Worm (Caenorhabditis elegans): ENCODE results near the gene let-70.

Gene let-70

ce11 chrIV:11051963-11052362, 30.1 kb downstream of the let-70 start:
- TF ChIP-seq B0310.2 (tag; optimal IDR thresholded peaks at IDR 0.05), result no peak
- TF ChIP-seq F13C5.2 (tag; optimal IDR thresholded peaks at IDR 0.05), result no peak
- TF ChIP-seq hnd-1 (tag; optimal IDR thresholded peaks at IDR 0.05), result no peak
- TF ChIP-seq hmbx-1 (tag; optimal IDR thresholded peaks at IDR 0.05), result no peak

- TF ChIP-seq F13C5.2 (tag; optimal IDR thresholded peaks at IDR 0.05) (no peak), flt-1 (GFP tag; IDR thresholded peaks at IDR 0.05) (no peak), sea-1 (GFP tag; conservative IDR thresholded peaks at IDR 0.05) (no peak), hnd-1 (tag; optimal IDR thresholded peaks at IDR 0.05) (no peak), ets-7 (tag; optimal IDR thresholded peaks at IDR 0.05) (no peak), ceh-36 (tag; optimal IDR thresholded peaks at IDR 0.05) (no peak), tra-4 (tag; optimal IDR thresholded peaks at IDR 0.05) (no peak), ama-1 (optimal IDR thresholded peaks at IDR 0.05) (no peak), ceh-13 (GFP tag; optimal IDR thresholded peaks at IDR 0.05) (no peak), pes-1 (GFP tag; IDR thresholded peaks at IDR 0.05) (no peak), scrt-1 (GFP tag; IDR thresholded peaks at IDR 0.05) (no peak)
These were observed 32.2 kb downstream of the let-70 start, which contains the start of gene F36H1.3 for ce11 chrIV:11049806-11050205. TSS of gene F36H1.3 (plus strand) at chrIV:11050128.

ce11 chrIV:11048871-11049270, 33.2 kb downstream of the let-70 start, which contains the start of gene F36H1.11:
TSS of gene F36H1.11 (plus strand) at chrIV:11049171.
- TF ChIP-seq scrt-1 (GFP tag; IDR thresholded peaks at IDR 0.05), result no peak
- no peak for TF ChIP-seq ama-1 (optimal IDR thresholded peaks at IDR 0.05)
- no peak for TF ChIP-seq hnd-1 (tag; optimal IDR thresholded peaks at IDR 0.05)
- no peak for TF ChIP-seq aly-1 (tag; optimal IDR thresholded peaks at IDR 0.05)
- TF ChIP-seq tbx-11 (GFP tag; IDR thresholded peaks at IDR 0.05), result no peak
- no peak for TF ChIP-seq hmbx-1 (tag; optimal IDR thresholded peaks at IDR 0.05)
- no peak for TF ChIP-seq pes-1 (GFP tag; IDR thresholded peaks at IDR 0.05)
- no peak for TF ChIP-seq ceh-13 (GFP tag; optimal IDR thresholded peaks at IDR 0.05)
- TF ChIP-seq ets-7 (tag; optimal IDR thresholded peaks at IDR 0.05), result no peak
- TF ChIP-seq ceh-36 (tag; optimal IDR thresholded peaks at IDR 0.05), result no peak
- no peak for TF ChIP-seq B0310.2 (tag; optimal IDR thresholded peaks at IDR 0.05)
- no peak for TF ChIP-seq tra-4 (tag; optimal IDR thresholded peaks at IDR 0.05)
- no peak for TF ChIP-seq tbx-37 (GFP tag; conservative IDR thresholded peaks at IDR 0.05)
- TF ChIP-seq sea-1 (GFP tag; conservative IDR thresholded peaks at IDR 0.05), result no peak
- no peak for TF ChIP-seq flt-1 (GFP tag; IDR thresholded peaks at IDR 0.05)
- no peak for TF ChIP-seq hmg-4 (GFP tag; optimal IDR thresholded peaks at IDR 0.05)
- TF ChIP-seq F13C5.2 (tag; optimal IDR thresholded peaks at IDR 0.05), result no peak

ce11 chrIV:11044377-11044776, 37.7 kb downstream of the let-70 start:
- TF ChIP-seq pes-1 (GFP tag; IDR thresholded peaks at IDR 0.05) (no peak), hmbx-1 (tag; optimal IDR thresholded peaks at IDR 0.05) (no peak), tbx-37 (GFP tag; conservative IDR thresholded peaks at IDR 0.05) (no peak), ceh-36 (tag; optimal IDR thresholded peaks at IDR 0.05) (no peak), ama-1 (optimal IDR thresholded peaks at IDR 0.05) (no peak), ets-7 (tag; optimal IDR thresholded peaks at IDR 0.05) (no peak), scrt-1 (GFP tag; IDR thresholded peaks at IDR 0.05) (no peak), tbx-11 (GFP tag; IDR thresholded peaks at IDR 0.05) (no peak), F13C5.2 (tag; optimal IDR thresholded peaks at IDR 0.05) (no peak)

ce11 chrIV:11038665-11039064, 43.4 kb downstream of the let-70 start:
- TF ChIP-seq B0310.2 (tag; optimal IDR thresholded peaks at IDR 0.05) (no peak), pes-1 (GFP tag; IDR thresholded peaks at IDR 0.05) (no peak)

- TF ChIP-seq F13C5.2 (tag; optimal IDR thresholded peaks at IDR 0.05) (no peak), tra-4 (tag; optimal IDR thresholded peaks at IDR 0.05) (no peak), ama-1 (optimal IDR thresholded peaks at IDR 0.05) (no peak), scrt-1 (GFP tag; IDR thresholded peaks at IDR 0.05) (no peak), ceh-13 (GFP tag; optimal IDR thresholded peaks at IDR 0.05) (no peak), sea-1 (GFP tag; conservative IDR thresholded peaks at IDR 0.05) (no peak), B0310.2 (tag; optimal IDR thresholded peaks at IDR 0.05) (no peak), aly-1 (tag; optimal IDR thresholded peaks at IDR 0.05) (no peak), hmg-4 (GFP tag; optimal IDR thresholded peaks at IDR 0.05) (no peak), flt-1 (GFP tag; IDR thresholded peaks at IDR 0.05) (no peak), pes-1 (GFP tag; IDR thresholded peaks at IDR 0.05) (no peak), hmbx-1 (tag; optimal IDR thresholded peaks at IDR 0.05) (no peak), tbx-37 (GFP tag; conservative IDR thresholded peaks at IDR 0.05) (no peak), ets-7 (tag; optimal IDR thresholded peaks at IDR 0.05) (no peak)
These were observed 43.6 kb downstream of the let-70 start, which contains the start of gene kdin-1 for ce11 chrIV:11038618-11038664. TSS of gene kdin-1 (plus strand) at chrIV:11038655.

- TF ChIP-seq tbx-11 (GFP tag; IDR thresholded peaks at IDR 0.05) (no peak), tbx-37 (GFP tag; conservative IDR thresholded peaks at IDR 0.05) (no peak), ceh-36 (tag; optimal IDR thresholded peaks at IDR 0.05) (no peak), ama-1 (optimal IDR thresholded peaks at IDR 0.05) (no peak), hmg-4 (GFP tag; optimal IDR thresholded peaks at IDR 0.05) (no peak), ets-7 (tag; optimal IDR thresholded peaks at IDR 0.05) (no peak), scrt-1 (GFP tag; IDR thresholded peaks at IDR 0.05) (no peak), flt-1 (GFP tag; IDR thresholded peaks at IDR 0.05) (no peak), tra-4 (tag; optimal IDR thresholded peaks at IDR 0.05) (no peak), F13C5.2 (tag; optimal IDR thresholded peaks at IDR 0.05) (no peak), sea-1 (GFP tag; conservative IDR thresholded peaks at IDR 0.05) (no peak), ceh-13 (GFP tag; optimal IDR thresholded peaks at IDR 0.05) (no peak), aly-1 (tag; optimal IDR thresholded peaks at IDR 0.05) (no peak), pes-1 (GFP tag; IDR thresholded peaks at IDR 0.05) (no peak), hnd-1 (tag; optimal IDR thresholded peaks at IDR 0.05) (no peak), B0310.2 (tag; optimal IDR thresholded peaks at IDR 0.05) (no peak), hmbx-1 (tag; optimal IDR thresholded peaks at IDR 0.05) (no peak)
These were observed 43.8 kb downstream of the let-70 start for ce11 chrIV:11038218-11038617.

- no peak for TF ChIP-seq hmbx-1 (tag; optimal IDR thresholded peaks at IDR 0.05)
- TF ChIP-seq tbx-37 (GFP tag; conservative IDR thresholded peaks at IDR 0.05), result no peak
- TF ChIP-seq hmg-4 (GFP tag; optimal IDR thresholded peaks at IDR 0.05), result no peak
- no peak for TF ChIP-seq scrt-1 (GFP tag; IDR thresholded peaks at IDR 0.05)
- no peak for TF ChIP-seq ama-1 (optimal IDR thresholded peaks at IDR 0.05)
- TF ChIP-seq ceh-36 (tag; optimal IDR thresholded peaks at IDR 0.05), result no peak
- TF ChIP-seq aly-1 (tag; optimal IDR thresholded peaks at IDR 0.05), result no peak
- TF ChIP-seq ceh-13 (GFP tag; optimal IDR thresholded peaks at IDR 0.05), result no peak
- TF ChIP-seq B0310.2 (tag; optimal IDR thresholded peaks at IDR 0.05), result no peak
- TF ChIP-seq hnd-1 (tag; optimal IDR thresholded peaks at IDR 0.05), result no peak
- no peak for TF ChIP-seq ets-7 (tag; optimal IDR thresholded peaks at IDR 0.05)
- TF ChIP-seq F13C5.2 (tag; optimal IDR thresholded peaks at IDR 0.05), result no peak
- no peak for TF ChIP-seq flt-1 (GFP tag; IDR thresholded peaks at IDR 0.05)
- TF ChIP-seq tbx-11 (GFP tag; IDR thresholded peaks at IDR 0.05), result no peak
- TF ChIP-seq pes-1 (GFP tag; IDR thresholded peaks at IDR 0.05), result no peak
- TF ChIP-seq sea-1 (GFP tag; conservative IDR thresholded peaks at IDR 0.05), result no peak
- no peak for TF ChIP-seq tra-4 (tag; optimal IDR thresholded peaks at IDR 0.05)
These were observed 44.8 kb downstream of the let-70 start for ce11 chrIV:11037118-11037719.
